Worm (Caenorhabditis elegans): ENCODE data around the gene F16G10.7.
A peak's percentile ranks its signal among the peaks of the same experiment; 100 is the strongest.

DNA sequence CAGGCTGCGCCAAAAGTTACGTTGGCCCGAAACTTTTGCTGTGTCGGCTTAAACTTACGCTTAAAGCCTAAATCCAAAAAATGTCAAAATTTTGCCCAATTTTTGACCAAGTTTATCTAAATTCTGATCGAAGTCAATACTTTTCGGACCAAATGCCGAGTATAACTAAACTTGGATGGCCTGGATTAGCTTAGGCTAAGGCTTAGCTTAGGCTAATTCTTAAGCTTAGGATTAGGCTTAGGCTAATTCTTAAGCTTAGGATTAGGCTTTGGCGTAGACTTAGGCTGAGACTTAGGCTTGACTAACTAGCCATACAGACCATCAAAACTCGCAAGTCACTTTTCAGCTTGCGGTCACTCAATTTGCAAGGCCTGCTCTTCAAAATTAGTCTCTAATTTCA lies 43.9 kb downstream of the F16G10.7 start:
- TF ChIP-seq sox-4 (tag; optimal IDR thresholded peaks at IDR 0.05) (no peak), tbx-2 (tag; optimal IDR thresholded peaks at IDR 0.05) (no peak), tbx-7 (tag; optimal IDR thresholded peaks at IDR 0.05) (no peak), ama-1 (optimal IDR thresholded peaks at IDR 0.05) (no peak), K02D7.2 (tag; optimal IDR thresholded peaks at IDR 0.05) (no peak), hlh-30 (tag; optimal IDR thresholded peaks at IDR 0.05; ENCODE audit: insufficient read depth) (no peak), hlh-13 (GFP tag; optimal IDR thresholded peaks at IDR 0.05) (no peak), dve-1 (tag; optimal IDR thresholded peaks at IDR 0.05) (peak; percentile 60), nhr-11 (tag; optimal IDR thresholded peaks at IDR 0.05) (no peak), nfya-1 (tag; optimal IDR thresholded peaks at IDR 0.05) (no peak), ref-2 (tag; optimal IDR thresholded peaks at IDR 0.05) (no peak), lin-11 (tag; optimal IDR thresholded peaks at IDR 0.05) (no peak), Y22D7AL.16 (tag; optimal IDR thresholded peaks at IDR 0.05) (no peak)
